Worm (Caenorhabditis elegans) whole organism, midembryonic: Measurements from ENCODE around the gene F07C3.3.

Source experiments
- T22C8.4 ChIP-seq: fragments of 200-800 bp; sonication (Bioruptor generic); IDR thresholded peaks from 2 replicates; pipeline ENCODE4 v1.3.6; 2022; ENCODE audit warnings: missing genetic modification characterization, missing compliant biosample characterization
- cog-1 ChIP-seq: sonication (generic microtip); optimal IDR thresholded peaks from 2 replicates; lab custom pipeline; 2016; ENCODE audit warnings: missing genetic modification characterization, missing compliant biosample characterization
- flt-1 ChIP-seq: fragments of 200-800 bp; sonication (Bioruptor generic); IDR thresholded peaks from 2 replicates; pipeline ENCODE4 v1.3.6; 2022; ENCODE audit warnings: missing genetic modification characterization, missing compliant biosample characterization
- klf-2 ChIP-seq: fragments of 200-800 bp; sonication (Bioruptor generic); conservative IDR thresholded peaks from 2 replicates; pipeline ENCODE4 v1.3.6; 2022; ENCODE audit warnings: missing genetic modification reagents, missing genetic modification characterization, missing compliant biosample characterization
- med-1 ChIP-seq: sonication (generic microtip); optimal IDR thresholded peaks from 2 replicates; lab custom pipeline; 2017; ENCODE audit warnings: missing genetic modification characterization, mild to moderate bottlenecking, missing compliant biosample characterization, antibody characterized with exemption, missing genetic modification reagents; ENCODE audit not compliant: insufficient read depth
- ref-1 ChIP-seq: fragments of 200-800 bp; sonication (Bioruptor generic); conservative IDR thresholded peaks from 2 replicates; pipeline ENCODE4 v1.3.6; 2022; ENCODE audit warnings: missing genetic modification reagents, missing genetic modification characterization, missing compliant biosample characterization
- tab-1 ChIP-seq: fragments of 200-800 bp; sonication (Bioruptor generic); IDR thresholded peaks from 2 replicates; pipeline ENCODE4 v1.3.6; 2022; ENCODE audit warnings: missing genetic modification characterization, missing compliant biosample characterization
- ztf-23 ChIP-seq: fragments of 200-800 bp; sonication (Bioruptor generic); IDR thresholded peaks from 2 replicates; pipeline ENCODE4 v1.3.6; 2022; ENCODE audit warnings: missing genetic modification reagents, missing genetic modification characterization, missing compliant biosample characterization
- ztf-29 ChIP-seq: fragments of 200-800 bp; sonication (Bioruptor generic); IDR thresholded peaks from 2 replicates; pipeline ENCODE4 v1.3.6; 2022; ENCODE audit warnings: missing genetic modification reagents, missing genetic modification characterization, missing compliant biosample characterization

Gene F07C3.3

ce11 chrV:9191406-9191805 is 40.8 kb downstream of the F07C3.3 start, which contains the start of gene sphr-1:
sphr-1 (plus strand) TSS chrV:9191610.
- TF ChIP-seq ztf-29 (GFP tag; lab: Robert Waterston, UW) (no peak), T22C8.4 (GFP tag; lab: Robert Waterston, UW) (no peak), cog-1 (tag; lab: Kevin White, UChicago) (no peak), klf-2 (GFP tag; lab: Robert Waterston, UW) (no peak), flt-1 (GFP tag; lab: Robert Waterston, UW) (no peak), tab-1 (GFP tag; lab: Robert Waterston, UW) (no peak), ref-1 (GFP tag; lab: Robert Waterston, UW) (no peak), med-1 (GFP tag; lab: Kevin White, UChicago) (no peak), ztf-23 (GFP tag; lab: Robert Waterston, UW) (no peak)

- no peak for TF ChIP-seq ztf-29 (GFP tag; lab: Robert Waterston, UW)
- no peak for TF ChIP-seq cog-1 (tag; lab: Kevin White, UChicago)
- no peak for TF ChIP-seq ztf-23 (GFP tag; lab: Robert Waterston, UW)
- no peak for TF ChIP-seq T22C8.4 (GFP tag; lab: Robert Waterston, UW)
- no peak for TF ChIP-seq tab-1 (GFP tag; lab: Robert Waterston, UW)
- TF ChIP-seq flt-1 (GFP tag; lab: Robert Waterston, UW) = no peak
- TF ChIP-seq ref-1 (GFP tag; lab: Robert Waterston, UW) = no peak
- no peak for TF ChIP-seq klf-2 (GFP tag; lab: Robert Waterston, UW)
- TF ChIP-seq med-1 (GFP tag; lab: Kevin White, UChicago) = no peak
Measured at ce11 chrV:9186028-9186427, 46.2 kb downstream of the F07C3.3 start.

ce11 chrV:9183718-9184441 is 48.3 kb downstream of the F07C3.3 start:
- no peak for TF ChIP-seq tab-1 (GFP tag; lab: Robert Waterston, UW)
- TF ChIP-seq flt-1 (GFP tag; lab: Robert Waterston, UW) = no peak
- TF ChIP-seq ref-1 (GFP tag; lab: Robert Waterston, UW) = no peak
- TF ChIP-seq ztf-29 (GFP tag; lab: Robert Waterston, UW) = no peak
- TF ChIP-seq T22C8.4 (GFP tag; lab: Robert Waterston, UW) = no peak
- no peak for TF ChIP-seq cog-1 (tag; lab: Kevin White, UChicago)
- no peak for TF ChIP-seq ztf-23 (GFP tag; lab: Robert Waterston, UW)
- no peak for TF ChIP-seq klf-2 (GFP tag; lab: Robert Waterston, UW)
- TF ChIP-seq med-1 (GFP tag; lab: Kevin White, UChicago) = no peak

ce11 chrV:9181669-9182250 is 50.4 kb downstream of the F07C3.3 start, which contains the start of gene ptr-1:
ptr-1 (minus strand) TSS chrV:9181719.
- TF ChIP-seq ztf-23 (GFP tag; lab: Robert Waterston, UW) (no peak), cog-1 (tag; lab: Kevin White, UChicago) (no peak), T22C8.4 (GFP tag; lab: Robert Waterston, UW) (no peak), klf-2 (GFP tag; lab: Robert Waterston, UW) (no peak), tab-1 (GFP tag; lab: Robert Waterston, UW) (no peak), ztf-29 (GFP tag; lab: Robert Waterston, UW) (no peak), ref-1 (GFP tag; lab: Robert Waterston, UW) (no peak), med-1 (GFP tag; lab: Kevin White, UChicago) (no peak), flt-1 (GFP tag; lab: Robert Waterston, UW) (no peak)
